Worm (Caenorhabditis elegans) whole organism, early embryonic: Measurements from ENCODE around the gene C52D10.3.

Source experiments
- F13C5.2 ChIP-seq: sonication (generic microtip); optimal IDR thresholded peaks from 2 replicates; lab custom pipeline; 2017; ENCODE audit warnings: mild to moderate bottlenecking, missing genetic modification characterization, inconsistent platforms, missing compliant biosample characterization
- ceh-13 ChIP-seq: fragments of 200-800 bp; sonication (Bioruptor generic); optimal IDR thresholded peaks from 2 replicates; lab custom pipeline; 2018; ENCODE audit warnings: mild to moderate bottlenecking, missing genetic modification characterization, missing compliant biosample characterization
- ceh-36 ChIP-seq: sonication (generic microtip); optimal IDR thresholded peaks from 2 replicates; lab custom pipeline; 2016; ENCODE audit warnings: missing genetic modification characterization, inconsistent platforms, missing compliant biosample characterization
- ets-7 ChIP-seq: sonication (generic microtip); optimal IDR thresholded peaks from 2 replicates; lab custom pipeline; 2016; ENCODE audit warnings: missing genotype, missing genetic modification characterization, missing compliant biosample characterization
- hmbx-1 ChIP-seq: sonication (generic microtip); optimal IDR thresholded peaks from 2 replicates; lab custom pipeline; 2016; ENCODE audit warnings: mild to moderate bottlenecking, missing genetic modification characterization, missing compliant biosample characterization
- pes-1 ChIP-seq: fragments of 200-800 bp; sonication (Bioruptor generic); IDR thresholded peaks from 2 replicates; pipeline ENCODE4 v1.3.6; 2022; ENCODE audit warnings: missing genetic modification reagents, missing genetic modification characterization, missing compliant biosample characterization
- scrt-1 ChIP-seq: fragments of 200-800 bp; sonication (Bioruptor generic); IDR thresholded peaks from 2 replicates; pipeline ENCODE4 v1.3.6; 2022; ENCODE audit warnings: missing genetic modification characterization, missing compliant biosample characterization
- tbx-37 ChIP-seq: fragments of 200-800 bp; sonication (Bioruptor generic); conservative IDR thresholded peaks from 2 replicates; pipeline ENCODE4 v1.3.6; 2022; ENCODE audit warnings: missing genetic modification reagents, missing genetic modification characterization, missing compliant biosample characterization
- tra-4 ChIP-seq: sonication (generic microtip); optimal IDR thresholded peaks from 2 replicates; lab custom pipeline; 2017; ENCODE audit warnings: missing genetic modification characterization, missing compliant biosample characterization

C52D10.3 gene

DNA sequence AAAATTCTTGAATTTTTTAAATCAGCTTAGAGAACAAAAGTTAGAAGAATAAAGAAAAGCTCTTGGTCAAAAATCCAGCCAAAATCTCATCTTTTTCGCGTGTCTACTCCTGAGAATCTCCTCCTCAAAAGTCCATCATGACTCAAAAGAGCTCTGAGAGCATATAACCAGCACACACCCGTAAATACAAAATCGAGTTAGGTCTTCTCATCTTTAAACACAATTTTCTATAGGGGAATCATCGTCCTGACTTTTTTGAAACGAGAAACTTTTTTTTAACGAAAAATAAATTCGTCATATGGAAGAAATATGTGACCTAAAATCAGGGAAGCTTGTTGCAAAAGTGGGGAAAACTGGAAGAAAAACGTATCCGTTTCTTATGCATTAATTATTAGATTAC, 57.2 kb downstream of the C52D10.3 start:
- no peak for TF ChIP-seq ceh-36 (tag; lab: Kevin White, UChicago)
- TF ChIP-seq F13C5.2, result no peak
- no peak for TF ChIP-seq hmbx-1
- no peak for TF ChIP-seq ceh-13 (GFP tag; lab: Kevin White, UChicago)
- TF ChIP-seq tra-4 (tag; lab: Kevin White, UChicago), result no peak
- TF ChIP-seq tbx-37 (GFP tag; lab: Robert Waterston, UW), result no peak

DNA sequence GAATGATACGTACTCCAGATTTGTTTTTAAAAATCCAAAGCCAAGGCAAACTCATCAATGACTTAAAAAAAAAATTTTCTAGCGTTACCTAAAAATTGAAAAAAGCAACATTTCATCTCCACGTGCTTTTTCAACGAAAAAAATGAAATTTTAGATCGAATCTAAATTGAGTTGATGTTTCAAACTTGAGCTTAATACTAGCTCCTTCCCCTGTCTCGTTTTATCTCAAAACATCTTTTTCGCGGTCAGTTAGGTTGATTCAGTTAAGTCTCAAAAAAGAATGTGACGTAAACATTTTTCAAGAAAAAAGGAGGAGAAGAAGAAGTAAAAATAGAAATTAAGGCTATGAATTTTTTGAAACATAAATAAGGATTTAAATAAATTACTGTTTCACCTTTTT, 60.8 kb downstream of the C52D10.3 start:
- TF ChIP-seq hmbx-1, result no peak

DNA sequence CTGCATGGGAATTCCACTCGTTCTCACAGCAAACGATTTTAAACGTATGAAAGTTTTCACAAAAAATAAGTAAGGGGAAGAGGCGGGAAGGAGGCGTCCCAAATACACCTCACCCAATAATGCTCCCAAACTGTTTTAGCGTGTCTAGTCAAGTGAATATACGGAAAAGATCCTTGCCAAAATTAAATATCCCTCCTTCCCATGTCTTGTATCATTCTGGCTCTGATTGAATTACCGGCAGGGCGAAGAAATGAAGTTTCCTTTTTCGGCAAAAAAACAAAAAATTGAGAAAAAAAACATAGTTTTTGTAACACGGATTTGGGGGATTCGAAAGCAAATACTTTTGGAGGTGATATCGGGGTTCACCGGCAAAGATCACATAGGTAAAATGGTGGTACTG, 62.7 kb downstream of the C52D10.3 start:
- no peak for TF ChIP-seq tra-4 (tag; lab: Kevin White, UChicago)
- TF ChIP-seq hmbx-1, result no peak
- TF ChIP-seq scrt-1 (GFP tag; lab: Robert Waterston, UW), result no peak
- TF ChIP-seq pes-1 (GFP tag; lab: Robert Waterston, UW), result no peak
- no peak for TF ChIP-seq ets-7 (tag; lab: Kevin White, UChicago)
